Fruit fly (Drosophila melanogaster) whole organism, prepupa: ENCODE results near the gene CG6142.

Experiments
- CG6792 ChIP-seq: fragments of 200-800 bp; sonication (Bioruptor generic); optimal IDR thresholded peaks from 3 replicates; lab custom pipeline; 2016; ENCODE audit warnings: missing biosample characterization, missing genetic modification characterization
- Eip93F ChIP-seq: fragments of 200-800 bp; sonication (Bioruptor generic); optimal IDR thresholded peaks from 2 replicates; lab custom pipeline; 2016; ENCODE audit warnings: missing biosample characterization, mild to moderate bottlenecking, missing genetic modification characterization
- Hr39 ChIP-seq: fragments of 200-800 bp; sonication (Bioruptor generic); optimal IDR thresholded peaks from 2 replicates; lab custom pipeline; 2016; ENCODE audit warnings: missing biosample characterization, missing genetic modification characterization
- Met ChIP-seq: fragments of 200-800 bp; sonication (Bioruptor generic); optimal IDR thresholded peaks from 3 replicates; lab custom pipeline; 2016; ENCODE audit warnings: missing biosample characterization, missing genetic modification characterization
- OdsH ChIP-seq: fragments of 200-800 bp; sonication (Bioruptor generic); optimal IDR thresholded peaks from 3 replicates; lab custom pipeline; 2016; ENCODE audit warnings: missing biosample characterization, missing genetic modification characterization
- salr ChIP-seq, 2 experiments: fragments of 200-800 bp; sonication (Bioruptor generic); optimal IDR thresholded peaks; 3 replicates each; lab custom pipeline; 2016 to 2018; ENCODE audit warnings: missing biosample characterization in 2 of 2, missing genetic modification characterization in 2 of 2, mild to moderate bottlenecking in 1 of 2
- svp ChIP-seq: fragments of 200-800 bp; sonication (Bioruptor generic); peaks from one replicate; lab custom pipeline; 2016; ENCODE audit warnings: missing biosample characterization, missing genetic modification characterization
- vri ChIP-seq: fragments of 200-800 bp; sonication (Bioruptor generic); optimal IDR thresholded peaks from 3 replicates; lab custom pipeline; 2016; ENCODE audit warnings: missing biosample characterization, mild to moderate bottlenecking, missing genetic modification characterization

DNA sequence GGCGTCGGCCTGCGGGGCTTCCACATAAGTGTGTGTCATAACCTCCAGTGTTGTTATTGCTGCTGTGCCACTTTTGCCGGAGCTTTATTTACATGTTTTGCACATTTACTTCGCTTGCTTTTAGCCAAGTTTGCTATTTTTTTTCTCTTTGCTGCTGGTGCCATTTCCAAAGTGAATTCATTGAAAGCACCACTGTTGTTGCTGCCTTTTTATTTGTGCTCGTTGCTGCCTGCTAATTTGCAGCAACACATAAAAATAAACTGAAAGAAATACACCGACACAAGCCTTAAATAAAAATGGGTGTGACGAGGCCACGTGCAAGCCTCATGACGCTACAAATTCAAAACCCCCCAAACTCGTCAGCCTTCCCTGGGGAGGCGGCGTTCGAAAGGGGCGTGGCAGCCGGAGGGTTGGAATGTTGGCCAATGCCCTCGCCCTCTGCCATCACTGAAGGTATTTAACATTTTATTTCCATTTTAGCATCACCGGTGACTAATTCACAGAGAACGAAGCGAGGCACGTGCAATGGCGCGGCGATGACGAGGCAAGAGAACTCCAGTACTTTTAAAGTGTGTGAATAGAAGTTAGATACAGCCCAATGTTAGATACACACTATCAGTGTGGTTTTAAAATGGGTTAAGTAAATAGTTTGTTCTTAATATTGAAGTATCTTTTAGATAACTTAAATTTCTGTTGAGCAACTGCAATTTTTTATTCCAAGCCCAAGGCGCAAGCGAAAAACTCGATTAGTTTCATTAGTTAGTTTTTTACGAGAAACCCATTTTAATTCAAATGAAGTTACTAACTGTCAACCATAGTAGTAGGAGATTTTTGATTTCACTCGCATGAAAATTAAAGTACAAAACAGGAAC lies 6.9 kb upstream of the CG6142 start, which contains the start of gene CG14556:
- TF ChIP-seq vri (GFP tag; lab: Kevin White, UChicago) = no peak
- TF ChIP-seq OdsH (GFP tag; lab: Kevin White, UChicago) = no peak
- no peak for TF ChIP-seq Hr39 (GFP tag; lab: Kevin White, UChicago)
- TF ChIP-seq Eip93F (GFP tag; lab: Kevin White, UChicago) = no peak
- TF ChIP-seq svp = no peak
- TF ChIP-seq CG6792 (GFP tag; lab: Kevin White, UChicago) = no peak
- TF ChIP-seq Met = no peak
- TF ChIP-seq salr (GFP tag; optimal IDR thresholded peaks at IDR 0.05; lab: Kevin White, UChicago) = no peak
